Fruit fly (Drosophila melanogaster) whole organism, larva: Measurements from ENCODE around the gene CG42740.

Experiments used
- noc ChIP-seq: fragments of 200-800 bp; sonication (Bioruptor generic); optimal IDR thresholded peaks from 3 replicates; lab custom pipeline; 2019; ENCODE audit warnings: missing biosample characterization, mild to moderate bottlenecking, missing genetic modification characterization, moderate library complexity

CG42740 gene

DNA sequence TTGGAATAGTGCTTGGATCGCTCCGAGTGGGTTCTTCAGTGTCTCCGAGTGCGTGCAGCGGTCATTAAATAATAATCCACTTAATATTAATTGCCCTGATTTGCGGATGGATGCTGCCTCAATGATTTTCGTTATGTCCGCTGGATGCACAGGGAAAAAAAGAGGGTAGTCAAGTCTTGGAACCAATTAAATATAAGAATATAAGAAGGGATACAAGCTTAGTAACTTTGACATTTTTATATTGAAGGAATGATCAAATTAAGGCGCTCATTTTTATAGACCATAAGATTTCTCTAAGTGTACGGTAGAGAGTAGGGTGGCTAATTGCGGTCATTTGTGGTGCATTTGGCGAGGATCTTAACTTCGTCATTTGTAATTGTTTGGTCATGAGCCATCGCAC is 30.8 kb downstream of the CG42740 start:
- no peak for TF ChIP-seq noc (tag; lab: Kevin White, UChicago)

dm6 chr3R:30391098-30391497 is 31.7 kb downstream of the CG42740 start:
- TF ChIP-seq noc (tag; lab: Kevin White, UChicago), result no peak

- peak; percentile 57 for TF ChIP-seq noc (tag; lab: Kevin White, UChicago)
These were observed 32.5 kb downstream of the CG42740 start for dm6 chr3R:30390304-30390703.

dm6 chr3R:30389096-30389495 is 33.7 kb downstream of the CG42740 start:
- no peak for TF ChIP-seq noc (tag; lab: Kevin White, UChicago)

- TF ChIP-seq noc (tag; lab: Kevin White, UChicago), result peak; percentile 96
These were observed 34.4 kb downstream of the CG42740 start for dm6 chr3R:30388215-30388871.

DNA sequence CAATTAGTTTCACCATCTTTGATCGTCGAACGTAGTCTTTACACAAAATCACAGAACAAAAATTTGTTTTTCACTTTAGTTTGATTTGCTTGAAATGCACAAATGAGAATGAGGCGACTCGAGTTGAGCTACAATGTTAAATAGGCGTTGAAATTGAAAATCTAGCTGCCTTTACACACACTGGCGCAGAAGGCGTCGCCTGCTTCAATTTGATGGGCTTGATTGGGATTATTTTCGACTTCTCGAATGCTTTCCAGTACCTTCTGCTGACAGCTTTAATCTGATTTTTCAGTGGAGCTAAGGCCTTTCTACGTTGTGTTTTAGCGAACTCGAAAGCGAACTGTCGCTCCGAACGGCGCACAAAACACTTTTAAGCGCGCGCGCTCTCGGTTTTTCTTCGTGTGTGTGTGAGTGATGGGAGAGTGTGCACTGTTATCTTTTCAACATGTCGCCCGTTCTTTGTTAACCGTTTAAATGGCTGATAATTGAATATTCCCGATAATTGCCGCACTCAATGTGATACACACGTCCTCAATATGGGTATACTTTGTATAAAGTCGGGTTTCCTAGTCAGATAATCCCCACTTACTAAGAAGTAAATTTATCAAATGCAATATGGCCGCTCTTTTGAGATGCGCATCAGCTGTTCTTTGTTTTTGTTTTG is 35.1 kb downstream of the CG42740 start, which contains the start of the genes Fer2LCH and Fer1HCH:
Gene Fer2LCH, plus strand, starts transcription at position 290 of the 664 bp plus-strand sequence.
Gene Fer1HCH, minus strand, starts transcription at position 664 of the 664 bp plus-strand sequence.
- TF ChIP-seq noc (tag; lab: Kevin White, UChicago), result no peak

DNA sequence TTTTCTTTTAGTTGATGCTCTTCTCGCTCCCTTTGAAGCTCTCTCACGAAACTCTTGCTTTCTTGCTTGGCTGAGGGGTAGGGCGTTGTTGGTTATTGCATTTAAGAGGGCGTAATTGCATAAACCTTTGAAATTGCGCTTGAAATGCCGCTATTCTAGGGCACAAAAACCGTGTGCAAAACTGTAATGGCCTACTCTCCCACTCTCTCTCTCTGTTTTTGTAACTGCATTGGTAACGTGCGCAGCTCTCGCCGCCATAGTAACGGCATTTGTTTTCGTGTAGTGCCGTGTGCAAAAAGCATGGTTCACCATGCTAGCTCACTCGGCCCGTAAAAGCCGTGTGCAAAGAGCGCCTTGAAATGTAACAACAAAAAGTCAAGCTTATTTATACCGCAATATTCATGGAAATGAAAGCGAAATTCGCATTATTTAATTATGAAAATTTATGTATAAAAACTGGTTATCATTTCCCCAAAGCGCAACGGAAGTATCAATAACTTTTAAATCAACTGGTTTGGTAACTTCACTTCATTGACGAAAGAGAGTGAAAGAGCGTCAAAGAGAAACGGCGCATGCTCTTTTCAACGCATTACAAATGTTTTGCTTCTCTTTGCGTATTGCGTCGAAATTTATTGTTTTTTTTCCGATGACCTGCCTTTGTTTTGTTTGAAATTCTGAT is 35.9 kb downstream of the CG42740 start:
- TF ChIP-seq noc (tag; lab: Kevin White, UChicago), result no peak

DNA sequence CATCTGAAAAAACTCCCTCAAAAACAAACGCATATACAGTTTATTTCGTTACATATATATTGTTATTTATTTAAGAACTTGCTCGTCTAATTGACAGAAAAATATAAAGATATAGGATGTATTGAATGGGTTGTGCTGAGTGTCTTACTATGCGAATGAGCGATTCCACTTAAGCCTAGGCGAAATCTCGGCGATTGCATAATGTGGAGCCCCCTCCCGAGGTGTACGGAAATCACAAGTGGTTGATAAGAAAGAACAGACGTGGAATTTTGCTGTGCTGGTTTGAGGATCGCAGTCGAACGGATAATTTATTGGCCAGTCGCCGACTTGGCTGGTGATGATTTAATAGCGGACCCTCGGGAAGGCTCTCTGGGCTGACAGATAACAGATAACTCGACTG is 37.2 kb downstream of the CG42740 start:
- peak; percentile 44 for TF ChIP-seq noc (tag; lab: Kevin White, UChicago)

DNA sequence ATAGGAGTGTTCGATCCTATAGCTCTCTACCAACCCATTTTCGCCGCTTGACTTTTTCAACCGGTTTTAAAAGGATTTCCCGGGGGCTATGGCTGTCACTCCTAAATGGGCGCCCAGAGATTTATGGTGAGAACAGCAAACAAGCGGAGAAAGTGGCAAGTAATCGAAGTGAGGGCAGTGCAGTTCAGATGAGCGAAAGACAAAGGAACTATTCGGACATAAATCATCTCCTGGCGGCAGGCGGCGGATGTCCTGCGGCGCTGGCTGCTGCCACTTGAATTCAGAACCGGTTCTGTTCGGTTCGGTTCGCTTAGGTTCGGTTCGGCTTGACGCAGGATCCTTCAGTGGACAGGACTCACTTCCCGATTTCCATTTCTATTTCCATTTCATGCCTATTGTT is 39.6 kb downstream of the CG42740 start:
- no peak for TF ChIP-seq noc (tag; lab: Kevin White, UChicago)
